Fruit fly (Drosophila melanogaster) whole organism, embryonic: ENCODE data around the gene CG34268.

Source experiments
- Antp ChIP-seq: fragments of 200-800 bp; sonication (Bioruptor generic); optimal IDR thresholded peaks from 3 replicates; lab custom pipeline; 2016; ENCODE audit warnings: missing biosample characterization, missing genetic modification characterization
- B-H2 ChIP-seq: fragments of 200-800 bp; sonication (Bioruptor generic); optimal IDR thresholded peaks from 2 replicates; lab custom pipeline; 2018; ENCODE audit warnings: missing biosample characterization, mild to moderate bottlenecking, missing genetic modification characterization
- Bgb ChIP-seq: fragments of 200-800 bp; sonication (Bioruptor generic); IDR thresholded peaks from 2 replicates; pipeline ENCODE4 v1.3.6; 2022; ENCODE audit warnings: missing biosample characterization, missing genetic modification characterization; ENCODE audit not compliant: partially characterized antibody
- CG10267 ChIP-seq: fragments of 200-800 bp; sonication (Bioruptor generic); optimal IDR thresholded peaks from 2 replicates; lab custom pipeline; 2018; ENCODE audit warnings: missing biosample characterization, mild to moderate bottlenecking, missing genetic modification characterization, moderate library complexity
- CG11695 ChIP-seq: fragments of 200-800 bp; sonication (Bioruptor generic); IDR thresholded peaks from 3 replicates; pipeline ENCODE4 v1.3.6; 2022; ENCODE audit warnings: missing biosample characterization, missing genetic modification characterization
- CG1647 ChIP-seq: fragments of 200-800 bp; sonication (Bioruptor generic); optimal IDR thresholded peaks from 3 replicates; lab custom pipeline; 2016; ENCODE audit warnings: missing biosample characterization, missing genetic modification characterization
- CG17359 ChIP-seq: fragments of 200-800 bp; sonication (Bioruptor generic); optimal IDR thresholded peaks from 3 replicates; lab custom pipeline; 2018; ENCODE audit warnings: missing biosample characterization, mild to moderate bottlenecking, missing genetic modification characterization, moderate library complexity
- CG18764 ChIP-seq: fragments of 200-800 bp; sonication (Bioruptor generic); optimal IDR thresholded peaks from 3 replicates; lab custom pipeline; 2016; ENCODE audit warnings: missing biosample characterization, missing genetic modification characterization
- CG2116 ChIP-seq: fragments of 200-800 bp; sonication (Bioruptor generic); optimal IDR thresholded peaks from 3 replicates; lab custom pipeline; 2018; ENCODE audit warnings: missing biosample characterization, mild to moderate bottlenecking, missing genetic modification characterization
- CG31388 ChIP-seq: fragments of 200-800 bp; sonication (Bioruptor generic); optimal IDR thresholded peaks from 2 replicates; lab custom pipeline; 2016; ENCODE audit warnings: missing biosample characterization, missing genetic modification characterization
- CG3163 ChIP-seq: fragments of 200-800 bp; sonication (Bioruptor generic); optimal IDR thresholded peaks from 3 replicates; lab custom pipeline; 2016; ENCODE audit warnings: missing biosample characterization, missing genetic modification characterization
- CG3847 ChIP-seq: fragments of 200-800 bp; sonication (Bioruptor generic); IDR thresholded peaks from 2 replicates; pipeline ENCODE4 v1.3.6; 2022; ENCODE audit warnings: missing biosample characterization, missing genetic modification characterization
- CG5245 ChIP-seq: fragments of 200-800 bp; sonication (Bioruptor generic); optimal IDR thresholded peaks from 3 replicates; lab custom pipeline; 2016; ENCODE audit warnings: missing biosample characterization, missing genetic modification characterization
- CG6175 ChIP-seq: fragments of 200-800 bp; sonication (Bioruptor generic); IDR thresholded peaks from 3 replicates; pipeline ENCODE4 v1.3.6; 2022; ENCODE audit warnings: missing biosample characterization, missing genetic modification characterization
- CG6813 ChIP-seq: fragments of 200-800 bp; sonication (Bioruptor generic); optimal IDR thresholded peaks from 2 replicates; lab custom pipeline; 2017; ENCODE audit warnings: missing biosample characterization, missing genetic modification characterization, mild to moderate bottlenecking, moderate library complexity, missing genetic modification reagents
- CG8359 ChIP-seq: fragments of 200-800 bp; sonication (Bioruptor generic); optimal IDR thresholded peaks from 2 replicates; lab custom pipeline; 2017; ENCODE audit warnings: missing biosample characterization, mild to moderate bottlenecking, missing genetic modification characterization, borderline replicate concordance
- CG9797 ChIP-seq: fragments of 200-800 bp; sonication (Bioruptor generic); optimal IDR thresholded peaks from 3 replicates; lab custom pipeline; 2018; ENCODE audit warnings: missing biosample characterization, mild to moderate bottlenecking, missing genetic modification characterization
- D ChIP-seq, 2 experiments: fragments of 200-800 bp in 1 of 2; fragments of >200 bp in 1 of 2; sonication (Bioruptor generic) in 1 of 2; optimal IDR thresholded peaks; 2 replicates in 1 of 2; 3 replicates in 1 of 2; lab custom pipeline; 2017; ENCODE audit warnings: mild to moderate bottlenecking in 1 of 2, missing biosample characterization in 1 of 2, missing genetic modification characterization in 1 of 2, missing genetic modification reagents in 1 of 2
- D19B ChIP-seq: fragments of 200-800 bp; sonication (Bioruptor generic); optimal IDR thresholded peaks from 2 replicates; lab custom pipeline; 2017; ENCODE audit warnings: missing biosample characterization, mild to moderate bottlenecking, missing genetic modification characterization
- Dfd ChIP-seq, 2 experiments: fragments of >200 bp; optimal IDR thresholded peaks; 2 replicates each; lab custom pipeline; 2017; ENCODE audit warnings: missing biosample characterization in 2 of 2, missing genetic modification characterization in 2 of 2
- Dip3 ChIP-seq: fragments of 200-800 bp; sonication (Bioruptor generic); optimal IDR thresholded peaks from 3 replicates; lab custom pipeline; 2016; ENCODE audit warnings: missing biosample characterization, missing genetic modification characterization
- Dp ChIP-seq: fragments of 200-800 bp; sonication (Bioruptor generic); optimal IDR thresholded peaks from 2 replicates; lab custom pipeline; 2018; ENCODE audit warnings: missing biosample characterization, mild to moderate bottlenecking, missing genetic modification characterization, moderate library complexity
- HmgD ChIP-seq: fragments of 200-800 bp; sonication (Bioruptor generic); optimal IDR thresholded peaks from 3 replicates; lab custom pipeline; 2016; ENCODE audit warnings: missing biosample characterization, missing genetic modification characterization
- Hr3 ChIP-seq: fragments of 200-800 bp; sonication (Bioruptor generic); optimal IDR thresholded peaks from 3 replicates; lab custom pipeline; 2016; ENCODE audit warnings: missing biosample characterization, missing genetic modification characterization
- Lhr ChIP-seq: fragments of 200-800 bp; sonication (Bioruptor generic); optimal IDR thresholded peaks from 3 replicates; lab custom pipeline; 2017; ENCODE audit warnings: mild to moderate bottlenecking, missing biosample characterization, missing genetic modification reagents, missing genetic modification characterization
- MESR4 ChIP-seq: fragments of 200-800 bp; sonication (Bioruptor generic); optimal IDR thresholded peaks from 2 replicates; lab custom pipeline; 2018; ENCODE audit warnings: missing biosample characterization, mild to moderate bottlenecking, missing genetic modification characterization, moderate library complexity
- NK7.1 ChIP-seq: fragments of 200-800 bp; sonication (Bioruptor generic); optimal IDR thresholded peaks from 3 replicates; lab custom pipeline; 2016; ENCODE audit warnings: missing biosample characterization, missing genetic modification characterization
- Sry-β ChIP-seq: fragments of 200-800 bp; sonication (Bioruptor generic); optimal IDR thresholded peaks from 2 replicates; lab custom pipeline; 2018; ENCODE audit warnings: missing biosample characterization, mild to moderate bottlenecking, missing genetic modification characterization, moderate library complexity
- Stat92E ChIP-seq, 3 experiments: fragments of >200 bp in 2 of 3; fragments of 200-800 bp in 1 of 3; sonication (Bioruptor generic) in 1 of 3; optimal IDR thresholded peaks; 2 replicates each; lab custom pipeline; 2017 to 2019; ENCODE audit warnings: missing biosample characterization in 3 of 3, missing genetic modification characterization in 3 of 3, mild to moderate bottlenecking in 1 of 3, moderate library complexity in 1 of 3
- Xbp1 ChIP-seq: fragments of 200-800 bp; sonication (Bioruptor generic); optimal IDR thresholded peaks from 3 replicates; lab custom pipeline; 2016; ENCODE audit warnings: missing biosample characterization, mild to moderate bottlenecking, missing genetic modification characterization
- abd-A ChIP-seq: fragments of 200-800 bp; sonication (Bioruptor generic); optimal IDR thresholded peaks from 3 replicates; lab custom pipeline; 2019; ENCODE audit warnings: missing biosample characterization, mild to moderate bottlenecking, missing genetic modification characterization, moderate library complexity
- amos ChIP-seq: fragments of 200-800 bp; sonication (Bioruptor generic); IDR thresholded peaks from 2 replicates; pipeline ENCODE4 v1.3.6; 2022; ENCODE audit warnings: missing biosample characterization, missing genetic modification characterization; ENCODE audit not compliant: partially characterized antibody
- cas ChIP-seq: fragments of 200-800 bp; sonication (Bioruptor generic); IDR thresholded peaks from 2 replicates; pipeline ENCODE4 v1.3.6; 2022; ENCODE audit warnings: missing biosample characterization, missing genetic modification characterization
- caup ChIP-seq: fragments of 200-800 bp; sonication (Bioruptor generic); optimal IDR thresholded peaks from 3 replicates; lab custom pipeline; 2017; ENCODE audit warnings: missing biosample characterization, mild to moderate bottlenecking, missing genetic modification characterization, moderate library complexity; ENCODE audit not compliant: severe bottlenecking
- gsb ChIP-seq: fragments of 200-800 bp; sonication (Bioruptor generic); IDR thresholded peaks from 2 replicates; pipeline ENCODE4 v1.3.6; 2022; ENCODE audit warnings: missing biosample characterization, missing genetic modification characterization
- knrl ChIP-seq: fragments of 200-800 bp; sonication (Bioruptor generic); IDR thresholded peaks from 3 replicates; pipeline ENCODE4 v1.3.6; 2022; ENCODE audit warnings: missing biosample characterization, missing genetic modification characterization; ENCODE audit not compliant: partially characterized antibody
- lov ChIP-seq, 2 experiments: fragments of 200-800 bp in 1 of 2; fragments of >200 bp in 1 of 2; sonication (Bioruptor generic) in 1 of 2; IDR thresholded peaks in 1 of 2; optimal IDR thresholded peaks in 1 of 2; 2 replicates in 1 of 2; 3 replicates in 1 of 2; pipeline versions ENCODE4 v1.3.6 to Lab custom; 2017 to 2022; ENCODE audit warnings: missing biosample characterization in 1 of 2, missing genetic modification characterization in 1 of 2
- mam ChIP-seq: fragments of 200-800 bp; sonication (Bioruptor generic); optimal IDR thresholded peaks from 3 replicates; lab custom pipeline; 2016; ENCODE audit warnings: missing biosample characterization, missing genetic modification characterization
- mirr ChIP-seq: fragments of 200-800 bp; sonication (Bioruptor generic); optimal IDR thresholded peaks from 3 replicates; lab custom pipeline; 2018; ENCODE audit warnings: missing biosample characterization, mild to moderate bottlenecking, missing genetic modification characterization
- org-1 ChIP-seq: fragments of 200-800 bp; sonication (Bioruptor generic); optimal IDR thresholded peaks from 2 replicates; lab custom pipeline; 2017; ENCODE audit warnings: missing biosample characterization, missing genetic modification characterization
- pho ChIP-seq: fragments of 200-800 bp; sonication (Bioruptor generic); optimal IDR thresholded peaks from 2 replicates; lab custom pipeline; 2016; ENCODE audit warnings: missing biosample characterization, missing genetic modification characterization
- pros ChIP-seq: fragments of 200-800 bp; sonication (Bioruptor generic); optimal IDR thresholded peaks from 3 replicates; lab custom pipeline; 2019; ENCODE audit warnings: missing biosample characterization, mild to moderate bottlenecking, missing genetic modification characterization, moderate library complexity
- row ChIP-seq: fragments of 200-800 bp; sonication (Bioruptor generic); IDR thresholded peaks from 3 replicates; pipeline ENCODE4 v1.3.6; 2022; ENCODE audit warnings: missing biosample characterization, missing genetic modification characterization
- slbo ChIP-seq: fragments of 200-800 bp; sonication (Bioruptor generic); IDR thresholded peaks from 2 replicates; pipeline ENCODE4 v1.3.6; 2022; ENCODE audit warnings: missing biosample characterization, missing genetic modification characterization
- vvl ChIP-seq: fragments of 200-800 bp; sonication (Bioruptor generic); IDR thresholded peaks from 2 replicates; pipeline ENCODE4 v1.3.6; 2022; ENCODE audit warnings: missing biosample characterization, missing genetic modification characterization
- wdn ChIP-seq: fragments of 200-800 bp; sonication (Bioruptor generic); IDR thresholded peaks from 2 replicates; pipeline ENCODE4 v1.3.6; 2022; ENCODE audit warnings: missing biosample characterization, missing genetic modification characterization
- zfh2 ChIP-seq: fragments of 200-800 bp; sonication (Bioruptor generic); optimal IDR thresholded peaks from 2 replicates; lab custom pipeline; 2016; ENCODE audit warnings: missing biosample characterization, missing genetic modification characterization

The CG34268 gene

DNA sequence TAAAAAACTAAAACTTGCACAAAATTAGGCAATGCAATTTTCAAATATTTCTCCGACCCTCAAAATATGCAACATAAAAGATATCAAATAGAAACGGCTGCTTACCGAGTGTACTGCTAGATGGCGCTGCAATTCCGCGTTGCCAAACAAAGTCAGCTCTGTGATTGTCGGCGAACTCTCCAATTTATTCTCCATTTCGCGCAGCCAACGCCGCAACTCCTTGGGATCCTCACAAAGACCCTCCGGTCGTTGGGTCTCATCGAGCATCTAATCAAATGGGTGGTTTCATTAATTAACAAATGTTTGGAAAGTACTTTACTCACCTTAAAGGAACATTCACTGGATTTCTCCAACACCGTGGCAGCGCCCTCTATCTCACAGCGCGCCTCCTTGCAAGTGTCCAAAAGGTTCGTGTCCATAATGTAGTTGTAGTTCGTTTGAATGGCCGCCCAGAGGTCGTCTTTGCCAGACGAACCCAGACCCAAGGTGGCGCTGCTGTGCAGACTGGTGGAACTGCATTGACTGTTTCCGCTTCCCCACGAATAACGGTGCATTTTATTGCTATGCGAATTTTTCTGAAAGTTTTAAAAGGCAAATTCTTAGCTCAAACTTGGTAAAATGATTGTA lies 5.1 kb downstream of the CG34268 start (continued):
- peak; percentile 91 for TF ChIP-seq Xbp1 (GFP tag; lab: Kevin White, UChicago)
- TF ChIP-seq lov (optimal IDR thresholded peaks at IDR 0.05; lab: Kevin White, UChicago) = no peak
- TF ChIP-seq lov (GFP tag; IDR thresholded peaks at IDR 0.05; lab: Robert Waterston, UW) = peak; percentile 71; the same call in 2 of the 3 replicates
- peak; percentile 50 for TF ChIP-seq CG2116
- TF ChIP-seq mam (GFP tag; lab: Kevin White, UChicago) = peak; percentile 66
- TF ChIP-seq row (GFP tag; lab: Robert Waterston, UW) = peak; percentile 36; the same call in 1 of the 3 replicates
- peak; percentile 71 for TF ChIP-seq CG3163 (GFP tag; lab: Kevin White, UChicago)
- TF ChIP-seq Dp = no peak
- peak; percentile 15; the same call in 1 of the 3 replicates for TF ChIP-seq knrl
- TF ChIP-seq CG3847 (GFP tag; lab: Robert Waterston, UW) = peak; percentile 75
- no peak for TF ChIP-seq MESR4 (GFP tag; lab: Kevin White, UChicago)
- peak; percentile 56 for TF ChIP-seq zfh2
- TF ChIP-seq mirr (GFP tag; lab: Kevin White, UChicago) = peak; percentile 44
- TF ChIP-seq CG11695 (GFP tag; lab: Robert Waterston, UW) = 0 out of 3 replicates have a peak, but pooled peaks have one; percentile 22
- TF ChIP-seq CG31388 (GFP tag; lab: Kevin White, UChicago) = no peak
- TF ChIP-seq CG17359 (tag; lab: Kevin White, UChicago) = peak; percentile 64
- TF ChIP-seq CG8359 = no peak
- 0 out of 2 replicates have a peak, but pooled peaks have one; percentile 6 for TF ChIP-seq cas
- peak; percentile 92 for TF ChIP-seq slbo (GFP tag; lab: Robert Waterston, UW)
- TF ChIP-seq CG5245 = peak; percentile 90
- peak; percentile 35 for TF ChIP-seq NK7.1 (GFP tag; lab: Kevin White, UChicago)
- TF ChIP-seq vvl (GFP tag; lab: Robert Waterston, UW) = peak; percentile 71
- TF ChIP-seq CG6813 (GFP tag; lab: Kevin White, UChicago) = no peak
- peak; percentile 55 for TF ChIP-seq caup (GFP tag; lab: Kevin White, UChicago)
- TF ChIP-seq CG1647 = peak; percentile 68
- no peak for TF ChIP-seq amos
- peak; percentile 49 for TF ChIP-seq CG10267 (tag; lab: Kevin White, UChicago)
- TF ChIP-seq HmgD (GFP tag; lab: Kevin White, UChicago) = peak; percentile 96
- TF ChIP-seq pho = peak; percentile 58
- no peak; the same call in 1 of the 2 replicates for TF ChIP-seq Bgb (GFP tag; lab: Robert Waterston, UW)
- TF ChIP-seq D (optimal IDR thresholded peaks at IDR 0.05; lab: Kevin White, UChicago) = no peak
- peak; percentile 13 for TF ChIP-seq D (GFP tag; optimal IDR thresholded peaks at IDR 0.05; lab: Kevin White, UChicago)
- no peak for TF ChIP-seq abd-A
- TF ChIP-seq CG18764 (GFP tag; lab: Kevin White, UChicago) = peak; percentile 76
- TF ChIP-seq B-H2 (GFP tag; lab: Kevin White, UChicago) = peak; percentile 24
- TF ChIP-seq D19B (GFP tag; lab: Kevin White, UChicago) = peak; percentile 10
- no peak for TF ChIP-seq CG9797
- peak; percentile 64 for TF ChIP-seq gsb (GFP tag; lab: Robert Waterston, UW)
- TF ChIP-seq Antp = peak; percentile 92
- peak; percentile 65; the same call in 2 of the 3 replicates for TF ChIP-seq CG6175 (GFP tag; lab: Robert Waterston, UW)
- no peak for TF ChIP-seq org-1 (GFP tag; lab: Kevin White, UChicago)
- peak; percentile 23; the same call in 1 of the 2 replicates for TF ChIP-seq wdn
- peak; percentile 79 for TF ChIP-seq Hr3
- TF ChIP-seq pros (GFP tag; lab: Kevin White, UChicago) = no peak
- TF ChIP-seq Sry-β (GFP tag; lab: Kevin White, UChicago) = no peak
- TF ChIP-seq Lhr (GFP tag; lab: Kevin White, UChicago) = peak; percentile 91
- peak; percentile 59 for TF ChIP-seq Dip3 (GFP tag; lab: Kevin White, UChicago)
- no peak for TF ChIP-seq Dfd (GFP tag; optimal IDR thresholded peaks at IDR 0.05; lab: Kevin White, UChicago)
- peak in 1 of 3 experiments; percentile 34 for TF ChIP-seq Stat92E (GFP tag; optimal IDR thresholded peaks at IDR 0.05; lab: Kevin White, UChicago)
